Worm (Caenorhabditis elegans) whole organism, mixed stage, embryonic: ENCODE data around the gene str-96.
"Not testable (repeated sequence)": the region's sequence is repeated elsewhere in the genome, so short reads cannot be mapped to it uniquely, and the experiment has no call there.

ENCODE experiments used
- M03D4.4 ChIP-seq: sonication (generic microtip); optimal IDR thresholded peaks from 2 replicates; lab custom pipeline; 2017; ENCODE audit warnings: mild to moderate bottlenecking, missing genetic modification characterization, missing compliant biosample characterization
- bed-3 ChIP-seq: fragments of 200-800 bp; sonication (Bioruptor generic); optimal IDR thresholded peaks from 3 replicates; lab custom pipeline; 2018; ENCODE audit warnings: mild to moderate bottlenecking, missing genetic modification characterization, moderate library complexity, missing compliant biosample characterization
- blmp-1 ChIP-seq: fragments of 150-350 bp; optimal IDR thresholded peaks from 2 replicates; lab custom pipeline; 2014; ENCODE audit warnings: missing biosample characterization, missing genetic modification characterization
- ceh-39 ChIP-seq: fragments of 150-350 bp; optimal IDR thresholded peaks from 2 replicates; lab custom pipeline; 2014; ENCODE audit warnings: missing biosample characterization, missing genetic modification characterization
- ceh-43 ChIP-seq: fragments of 200-800 bp; sonication (Bioruptor generic); optimal IDR thresholded peaks from 2 replicates; lab custom pipeline; 2018; ENCODE audit warnings: mild to moderate bottlenecking, missing genetic modification characterization, moderate library complexity, missing compliant biosample characterization
- ceh-83 ChIP-seq: fragments of 200-800 bp; sonication (Bioruptor generic); optimal IDR thresholded peaks from 2 replicates; lab custom pipeline; 2018; ENCODE audit warnings: mild to moderate bottlenecking, missing genetic modification characterization, missing compliant biosample characterization
- ces-1 ChIP-seq: fragments of 150-350 bp; optimal IDR thresholded peaks from 2 replicates; lab custom pipeline; 2014; ENCODE audit warnings: missing biosample characterization, missing genetic modification reagents, missing genetic modification characterization
- cnd-1 ChIP-seq: fragments of 200-800 bp; sonication (Bioruptor generic); optimal IDR thresholded peaks from 2 replicates; lab custom pipeline; 2018; ENCODE audit warnings: mild to moderate bottlenecking, missing genetic modification characterization, missing compliant biosample characterization
- drap-1 ChIP-seq: fragments of 200-800 bp; sonication (Bioruptor generic); optimal IDR thresholded peaks from 3 replicates; lab custom pipeline; 2018; ENCODE audit warnings: mild to moderate bottlenecking, missing genetic modification characterization, missing compliant biosample characterization
- elt-1 ChIP-seq: sonication (generic microtip); optimal IDR thresholded peaks from 2 replicates; lab custom pipeline; 2017; ENCODE audit warnings: missing genetic modification characterization, mild to moderate bottlenecking, missing compliant biosample characterization, antibody characterized with exemption, moderate library complexity, borderline replicate concordance; ENCODE audit not compliant: insufficient read depth
- elt-3 ChIP-seq: fragments of 150-350 bp; optimal IDR thresholded peaks from 2 replicates; lab custom pipeline; 2014; ENCODE audit warnings: missing biosample characterization, missing genetic modification characterization
- flh-1 ChIP-seq: fragments of 200-800 bp; sonication (Bioruptor generic); optimal IDR thresholded peaks from 2 replicates; lab custom pipeline; 2018; ENCODE audit warnings: mild to moderate bottlenecking, missing genetic modification characterization, moderate library complexity, missing compliant biosample characterization
- ham-2 ChIP-seq: fragments of 200-800 bp; sonication (Bioruptor generic); optimal IDR thresholded peaks from 2 replicates; lab custom pipeline; 2018; ENCODE audit warnings: mild to moderate bottlenecking, missing genetic modification characterization, missing compliant biosample characterization
- lin-13 ChIP-seq: fragments of 150-350 bp; optimal IDR thresholded peaks from 2 replicates; lab custom pipeline; 2014; ENCODE audit warnings: missing biosample characterization, missing genetic modification characterization
- lin-32 ChIP-seq: fragments of 200-800 bp; sonication (Bioruptor generic); optimal IDR thresholded peaks from 2 replicates; lab custom pipeline; 2018; ENCODE audit warnings: mild to moderate bottlenecking, missing genetic modification characterization, missing compliant biosample characterization
- lsy-2 ChIP-seq: fragments of 150-350 bp; optimal IDR thresholded peaks from 2 replicates; lab custom pipeline; 2014; ENCODE audit warnings: missing biosample characterization, missing genetic modification characterization
- mab-5 ChIP-seq: fragments of 150-350 bp; optimal IDR thresholded peaks from 2 replicates; lab custom pipeline; 2014; ENCODE audit warnings: missing biosample characterization, missing genetic modification characterization
- mep-1 ChIP-seq: fragments of 150-350 bp; optimal IDR thresholded peaks from 2 replicates; lab custom pipeline; 2017; ENCODE audit warnings: missing biosample characterization, missing genetic modification reagents, missing genetic modification characterization, inconsistent platforms
- mls-2 ChIP-seq: sonication (generic microtip); optimal IDR thresholded peaks from 2 replicates; lab custom pipeline; 2016; ENCODE audit warnings: mild to moderate bottlenecking, missing genetic modification characterization, moderate library complexity, missing compliant biosample characterization
- nhr-12 ChIP-seq: fragments of 150-350 bp; optimal IDR thresholded peaks from 2 replicates; lab custom pipeline; 2014; ENCODE audit warnings: missing biosample characterization, missing genetic modification characterization
- nhr-237 ChIP-seq: fragments of 150-350 bp; optimal IDR thresholded peaks from 2 replicates; lab custom pipeline; 2014; ENCODE audit warnings: missing biosample characterization, missing genetic modification characterization
- nhr-28 ChIP-seq: fragments of 150-350 bp; optimal IDR thresholded peaks from 2 replicates; lab custom pipeline; 2014; ENCODE audit warnings: missing biosample characterization, missing genetic modification characterization
- pha-4 ChIP-seq: fragments of 150-350 bp; optimal IDR thresholded peaks from 2 replicates; lab custom pipeline; 2018; ENCODE audit warnings: missing biosample characterization, missing genetic modification reagents, missing genetic modification characterization
- sem-2 ChIP-seq: fragments of 200-800 bp; sonication (Bioruptor generic); optimal IDR thresholded peaks from 2 replicates; lab custom pipeline; 2018; ENCODE audit warnings: mild to moderate bottlenecking, missing genetic modification characterization, missing compliant biosample characterization
- snpc-4 ChIP-seq: fragments of 150-350 bp; optimal IDR thresholded peaks from 2 replicates; lab custom pipeline; 2014; ENCODE audit warnings: missing biosample characterization, missing genetic modification characterization
- sptf-1 ChIP-seq: sonication (generic microtip); optimal IDR thresholded peaks from 2 replicates; lab custom pipeline; 2017; ENCODE audit warnings: mild to moderate bottlenecking, missing genetic modification characterization, moderate library complexity, missing compliant biosample characterization
- unc-120 ChIP-seq: sonication (generic microtip); optimal IDR thresholded peaks from 2 replicates; lab custom pipeline; 2017; ENCODE audit warnings: missing genetic modification characterization, missing compliant biosample characterization; ENCODE audit not compliant: poor library complexity, severe bottlenecking
- unc-39 ChIP-seq: fragments of 150-350 bp; optimal IDR thresholded peaks from 2 replicates; lab custom pipeline; 2014; ENCODE audit warnings: missing biosample characterization, missing genetic modification characterization
- zip-8 ChIP-seq: fragments of 150-350 bp; optimal IDR thresholded peaks from 2 replicates; lab custom pipeline; 2014; ENCODE audit warnings: missing biosample characterization, missing genetic modification characterization
- ztf-11 ChIP-seq: fragments of 150-350 bp; optimal IDR thresholded peaks from 2 replicates; lab custom pipeline; 2014; ENCODE audit warnings: missing biosample characterization, missing genetic modification characterization

str-96 gene

ce11 chrV:15272263-15272662 is 21.5 kb downstream of the str-96 start, which contains the start of gene T10H4.4:
TSS of gene T10H4.4 (minus strand) at chrV:15272363.
- no peak for TF ChIP-seq elt-1 (tag; lab: Kevin White, UChicago)
- no peak for TF ChIP-seq nhr-28 (tag; lab: Kevin White, UChicago)
- no peak for TF ChIP-seq mls-2 (tag; lab: Kevin White, UChicago)
- TF ChIP-seq lin-32 = no peak
- TF ChIP-seq nhr-237 (tag; lab: Kevin White, UChicago) = no peak
- no peak for TF ChIP-seq mab-5 (tag; lab: Kevin White, UChicago)
- no peak for TF ChIP-seq zip-8
- TF ChIP-seq mep-1 = no peak
- no peak for TF ChIP-seq ham-2 (GFP tag; lab: Kevin White, UChicago)
- no peak for TF ChIP-seq sptf-1
- TF ChIP-seq bed-3 = no peak
- no peak for TF ChIP-seq drap-1 (GFP tag; lab: Kevin White, UChicago)

- no peak for TF ChIP-seq nhr-237 (tag; lab: Kevin White, UChicago)
- TF ChIP-seq zip-8 = no peak
- TF ChIP-seq unc-120 (tag; lab: Kevin White, UChicago) = no peak
- no peak for TF ChIP-seq mls-2 (tag; lab: Kevin White, UChicago)
- TF ChIP-seq nhr-28 (tag; lab: Kevin White, UChicago) = no peak
- TF ChIP-seq blmp-1 = no peak
- no peak for TF ChIP-seq ceh-83 (GFP tag; lab: Kevin White, UChicago)
Observed at ce11 chrV:15268302-15268701, 25.5 kb downstream of the str-96 start, which contains the start of gene srw-22. TSS of gene srw-22 (plus strand) at chrV:15268602.

- TF ChIP-seq ceh-39 (tag; lab: Kevin White, UChicago) (no peak), flh-1 (no peak), nhr-28 (tag; lab: Kevin White, UChicago) (no peak), lsy-2 (tag; lab: Kevin White, UChicago) (no peak), lin-13 (no peak), drap-1 (GFP tag; lab: Kevin White, UChicago) (no peak), unc-39 (tag; lab: Kevin White, UChicago) (no peak)
Observed at ce11 chrV:15267405-15267804, 26.4 kb downstream of the str-96 start, which contains the start of gene T10H4.13. TSS of gene T10H4.13 (minus strand) at chrV:15267505.

ce11 chrV:15265814-15266213 is 28.0 kb downstream of the str-96 start, which contains the start of gene M01B2.13:
TSS of gene M01B2.13 (minus strand) at chrV:15265914.
- TF ChIP-seq lin-32 (no peak), lin-13 (no peak), elt-1 (tag; lab: Kevin White, UChicago) (no peak), nhr-12 (tag; lab: Kevin White, UChicago) (no peak), unc-120 (tag; lab: Kevin White, UChicago) (no peak), blmp-1 (no peak), M03D4.4 (tag; lab: Kevin White, UChicago) (no peak), unc-39 (tag; lab: Kevin White, UChicago) (no peak), mab-5 (tag; lab: Kevin White, UChicago) (no peak)

ce11 chrV:15264131-15264530 is 29.6 kb downstream of the str-96 start, which contains the start of gene M01B2.12:
TSS of gene M01B2.12 (minus strand) at chrV:15264231.
- TF ChIP-seq nhr-28 (tag; lab: Kevin White, UChicago) (no peak), drap-1 (GFP tag; lab: Kevin White, UChicago) (no peak), mep-1 (no peak), blmp-1 (no peak), snpc-4 (tag; lab: Kevin White, UChicago) (no peak), elt-1 (tag; lab: Kevin White, UChicago) (no peak), cnd-1 (no peak), zip-8 (no peak), lin-13 (no peak), nhr-12 (tag; lab: Kevin White, UChicago) (no peak)
- TF ChIP-seq, all 35 proteins: peak for 0

ce11 chrV:15262336-15262735 is 31.4 kb downstream of the str-96 start, which contains the start of gene M01B2.10:
TSS of gene M01B2.10 (minus strand) at chrV:15262436.
- TF ChIP-seq ces-1 (GFP tag; lab: Kevin White, UChicago); unc-120 (tag; lab: Kevin White, UChicago); ham-2 (GFP tag; lab: Kevin White, UChicago): not testable (repeated sequence)
- TF ChIP-seq, all 35 proteins: peak for 0; not testable (repeated sequence) for 35

- TF ChIP-seq ceh-39 (tag; lab: Kevin White, UChicago) = no peak
- no peak for TF ChIP-seq ceh-83 (GFP tag; lab: Kevin White, UChicago)
- TF ChIP-seq unc-39 (tag; lab: Kevin White, UChicago) = no peak
- no peak for TF ChIP-seq lin-13
- no peak for TF ChIP-seq sem-2 (GFP tag; lab: Kevin White, UChicago)
- TF ChIP-seq flh-1 = no peak
- TF ChIP-seq ces-1 (GFP tag; lab: Kevin White, UChicago) = no peak
- TF ChIP-seq lin-32 = no peak
- no peak for TF ChIP-seq cnd-1
- no peak for TF ChIP-seq nhr-237 (tag; lab: Kevin White, UChicago)
- no peak for TF ChIP-seq drap-1 (GFP tag; lab: Kevin White, UChicago)
- no peak for TF ChIP-seq unc-120 (tag; lab: Kevin White, UChicago)
- no peak for TF ChIP-seq ceh-43
- no peak for TF ChIP-seq mab-5 (tag; lab: Kevin White, UChicago)
- no peak for TF ChIP-seq mls-2 (tag; lab: Kevin White, UChicago)
- TF ChIP-seq nhr-28 (tag; lab: Kevin White, UChicago) = no peak
- no peak for TF ChIP-seq ztf-11 (tag; lab: Kevin White, UChicago)
- no peak for TF ChIP-seq pha-4 (tag; lab: Kevin White, UChicago)
- TF ChIP-seq elt-3 = no peak
- no peak for TF ChIP-seq zip-8
Observed at ce11 chrV:15259904-15260303, 33.9 kb downstream of the str-96 start, which contains the start of gene M01B2.8. TSS of gene M01B2.8 (plus strand) at chrV:15260204.
